Worm (Caenorhabditis elegans) whole organism, L2 larva: ENCODE results near the gene C04F5.9.

Experiments used
- lin-11 ChIP-seq: fragments of 150-350 bp; sonication (generic microtip); optimal IDR thresholded peaks from 2 replicates; lab custom pipeline; 2014; ENCODE audit warnings: missing biosample characterization, missing genetic modification characterization, inconsistent platforms, mixed read lengths
- nhr-12 ChIP-seq: fragments of 150-350 bp; optimal IDR thresholded peaks from 2 replicates; lab custom pipeline; 2014; ENCODE audit warnings: missing biosample characterization, missing genetic modification characterization
- nhr-77 ChIP-seq: fragments of 150-350 bp; optimal IDR thresholded peaks from 2 replicates; lab custom pipeline; 2014; ENCODE audit warnings: missing biosample characterization, missing genetic modification characterization
- sma-3 ChIP-seq: sonication (generic microtip); optimal IDR thresholded peaks from 2 replicates; lab custom pipeline; 2016; ENCODE audit warnings: missing genetic modification reagents, missing genetic modification characterization, missing compliant biosample characterization
- unc-62 ChIP-seq: fragments of 150-350 bp; optimal IDR thresholded peaks from 2 replicates; lab custom pipeline; 2014; ENCODE audit warnings: missing biosample characterization, missing genetic modification reagents, missing genetic modification characterization
- ztf-1 ChIP-seq: fragments of 200-800 bp; sonication (Bioruptor generic); conservative IDR thresholded peaks from 2 replicates; pipeline ENCODE4 v1.3.6; 2022; ENCODE audit warnings: missing genetic modification characterization, missing compliant biosample characterization

DNA sequence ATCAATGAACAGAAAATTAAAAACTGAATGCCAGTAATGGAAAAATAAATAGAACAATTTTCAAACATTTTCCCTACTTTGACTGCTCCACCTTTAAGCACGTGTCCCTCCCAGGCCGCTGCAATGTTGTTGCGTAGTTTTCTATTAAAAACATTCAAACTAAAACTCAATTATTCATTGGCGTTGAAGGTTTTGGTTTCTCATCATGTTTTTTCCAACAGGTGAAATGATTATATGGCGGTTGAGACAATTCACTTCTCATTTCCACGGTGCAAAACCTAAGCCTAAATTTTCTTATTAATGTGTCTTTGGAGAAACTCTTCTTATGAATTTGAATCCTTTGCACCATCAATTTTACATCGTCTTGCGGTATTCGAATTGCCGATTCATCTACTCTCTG, 31.9 kb upstream of the C04F5.9 start, which contains the start of gene srh-130:
- TF ChIP-seq nhr-12 (no peak), unc-62 (GFP tag; lab: Kevin White, UChicago) (no peak), lin-11 (tag; lab: Kevin White, UChicago) (no peak), ztf-1 (GFP tag; lab: Robert Waterston, UW) (no peak), nhr-77 (no peak), sma-3 (no peak)
